Worm (Caenorhabditis elegans): ENCODE data around the gene irg-3.
A peak's percentile ranks its signal among the peaks of the same experiment; 100 is the strongest.
"Not testable (repeated sequence)": the region's sequence is repeated elsewhere in the genome, so short reads cannot be mapped to it uniquely, and the experiment has no call there.

Gene irg-3

DNA sequence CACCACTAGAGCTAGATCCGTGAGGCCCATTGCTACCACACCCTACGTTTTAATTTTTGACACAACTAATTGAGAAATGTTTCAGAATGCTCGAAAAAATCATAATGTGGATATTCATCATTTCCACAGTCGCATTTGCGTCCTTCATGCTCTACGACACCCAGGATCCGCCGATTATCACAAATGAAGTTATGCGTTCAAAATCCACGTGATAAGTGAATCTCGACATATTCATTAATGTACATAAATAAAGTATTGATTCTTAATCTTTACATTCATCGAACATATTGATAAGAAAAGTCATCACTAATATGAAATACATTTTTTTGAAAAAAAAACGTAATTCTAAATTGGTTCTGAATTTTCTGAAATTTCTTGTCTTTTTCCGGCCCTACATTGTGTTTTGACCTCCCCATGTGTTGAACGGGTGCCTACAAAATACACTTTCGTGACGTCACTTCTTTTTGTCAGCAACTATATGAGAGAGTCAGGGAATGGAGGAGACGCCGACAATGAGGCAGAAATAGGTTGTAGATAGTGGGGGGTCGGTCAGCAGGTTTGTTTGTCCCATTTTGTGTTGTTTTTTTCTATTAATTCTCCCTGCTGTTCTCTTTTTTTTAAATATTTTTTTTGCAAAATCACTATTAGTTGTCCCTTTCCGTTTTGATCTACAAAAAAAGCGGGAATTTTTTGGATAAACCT is 22.7 kb downstream of the irg-3 start, which contains the start of gene F53E10.1 (continued):
- no peak for TF ChIP-seq elt-3 (tag; optimal IDR thresholded peaks at IDR 0.05)
- peak; percentile 38 for TF ChIP-seq nfya-1 (tag; optimal IDR thresholded peaks at IDR 0.05; ENCODE audit: insufficient read depth)
- peak; percentile 7 for TF ChIP-seq jun-1 (tag; optimal IDR thresholded peaks at IDR 0.05)
- no peak for TF ChIP-seq ceh-9 (tag; optimal IDR thresholded peaks at IDR 0.05)
- TF ChIP-seq ztf-11 (tag; optimal IDR thresholded peaks at IDR 0.05): no peak
- no peak for TF ChIP-seq ZK546.5 (tag; optimal IDR thresholded peaks at IDR 0.05)
- no peak for TF ChIP-seq nhr-12 (tag; optimal IDR thresholded peaks at IDR 0.05)

DNA sequence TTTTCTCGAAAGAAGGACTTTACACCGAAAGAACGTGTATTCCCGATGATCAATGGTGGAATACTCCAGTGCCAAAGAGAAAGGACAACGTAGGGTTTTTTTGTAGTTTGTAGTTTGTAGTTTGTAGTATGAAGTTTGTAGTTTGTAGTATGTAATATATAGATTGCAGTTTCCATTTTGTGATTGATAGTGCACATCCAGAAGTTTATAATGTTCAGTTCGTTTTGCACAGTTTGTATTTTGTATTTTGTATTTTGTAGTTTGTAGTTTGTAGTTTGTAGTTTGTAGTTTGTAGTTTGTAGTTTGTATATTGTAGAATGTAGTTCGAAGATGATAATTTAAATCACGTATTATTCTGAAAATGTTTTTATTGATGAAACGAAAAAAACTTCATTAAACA is 25.1 kb downstream of the irg-3 start:
- TF ChIP-seq fkh-10 (GFP tag; optimal IDR thresholded peaks at IDR 0.05) (no peak), nhr-11 (tag; optimal IDR thresholded peaks at IDR 0.05) (no peak), unc-39 (tag; optimal IDR thresholded peaks at IDR 0.05) (no peak), nhr-28 (tag; optimal IDR thresholded peaks at IDR 0.05) (no peak), ceh-9 (tag; optimal IDR thresholded peaks at IDR 0.05) (no peak), fkh-2 (tag; optimal IDR thresholded peaks at IDR 0.05) (no peak), nhr-237 (tag; optimal IDR thresholded peaks at IDR 0.05) (no peak)

DNA sequence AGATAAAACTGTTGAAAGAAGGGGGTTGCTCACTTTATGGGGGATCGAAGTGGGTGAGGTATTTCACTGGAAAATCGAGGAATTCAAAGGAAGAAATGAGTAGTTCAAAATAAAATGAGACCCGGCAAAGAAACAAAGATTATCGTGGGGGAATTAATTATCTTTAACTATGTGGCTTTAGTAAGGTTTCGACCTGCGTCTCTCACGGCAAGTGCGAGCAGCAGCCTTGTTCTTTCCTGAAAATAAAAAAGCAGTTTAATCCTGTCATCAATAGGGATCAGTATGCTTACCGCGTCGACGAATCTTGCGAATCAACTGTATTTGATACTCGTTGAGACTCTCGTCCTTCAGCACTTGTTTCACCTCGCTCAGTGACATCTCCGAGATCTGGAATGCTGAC is 29.5 kb downstream of the irg-3 start, which contains the start of gene srh-271:
Gene srh-271 (minus strand): TSS at position 101 of the 400 bp plus-strand sequence.
- no peak for TF ChIP-seq ztf-11 (tag; optimal IDR thresholded peaks at IDR 0.05)
- no peak for TF ChIP-seq ceh-16 (tag; optimal IDR thresholded peaks at IDR 0.05)
- no peak for TF ChIP-seq pha-4 (tag; optimal IDR thresholded peaks at IDR 0.05)
- TF ChIP-seq skn-1 (tag; optimal IDR thresholded peaks at IDR 0.05): no peak
- no peak for TF ChIP-seq zag-1 (tag; optimal IDR thresholded peaks at IDR 0.05)
- no peak for TF ChIP-seq nhr-77 (tag; optimal IDR thresholded peaks at IDR 0.05)
- no peak for TF ChIP-seq aly-2 (tag; optimal IDR thresholded peaks at IDR 0.05)
- no peak for TF ChIP-seq ceh-82 (tag; optimal IDR thresholded peaks at IDR 0.05)

DNA sequence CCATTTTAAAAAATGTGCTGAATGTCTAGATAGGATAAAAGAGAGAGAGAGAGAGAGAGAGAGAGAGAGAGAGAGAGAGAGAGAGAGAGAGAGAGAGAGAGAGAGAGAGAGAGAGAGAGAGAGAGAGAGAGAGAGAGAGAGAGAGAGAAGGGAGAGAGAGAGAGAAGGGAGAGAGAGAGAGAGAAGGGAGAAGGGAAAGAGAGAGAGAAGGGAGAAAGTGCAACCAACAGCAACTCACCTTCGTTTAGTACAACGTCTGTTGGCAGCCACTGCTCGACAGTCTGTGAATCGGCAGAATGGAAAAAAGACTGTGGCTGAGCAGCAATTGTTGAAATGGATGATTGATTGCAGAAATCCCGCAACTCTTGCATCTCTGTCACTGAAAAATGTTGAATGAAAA is 31.4 kb downstream of the irg-3 start:
- TF ChIP-seq lin-15B (tag; optimal IDR thresholded peaks at IDR 0.05) (no peak), elt-3 (tag; optimal IDR thresholded peaks at IDR 0.05) (no peak), ztf-11 (tag; optimal IDR thresholded peaks at IDR 0.05) (no peak), daf-12 (tag; optimal IDR thresholded peaks at IDR 0.05) (no peak), skn-1 (tag; optimal IDR thresholded peaks at IDR 0.05) (no peak), fkh-2 (tag; optimal IDR thresholded peaks at IDR 0.05) (no peak), nhr-77 (tag; optimal IDR thresholded peaks at IDR 0.05) (no peak), lin-39 (tag; optimal IDR thresholded peaks at IDR 0.05) (no peak), fos-1 (tag; optimal IDR thresholded peaks at IDR 0.05) (no peak), ceh-9 (tag; optimal IDR thresholded peaks at IDR 0.05) (no peak)

DNA sequence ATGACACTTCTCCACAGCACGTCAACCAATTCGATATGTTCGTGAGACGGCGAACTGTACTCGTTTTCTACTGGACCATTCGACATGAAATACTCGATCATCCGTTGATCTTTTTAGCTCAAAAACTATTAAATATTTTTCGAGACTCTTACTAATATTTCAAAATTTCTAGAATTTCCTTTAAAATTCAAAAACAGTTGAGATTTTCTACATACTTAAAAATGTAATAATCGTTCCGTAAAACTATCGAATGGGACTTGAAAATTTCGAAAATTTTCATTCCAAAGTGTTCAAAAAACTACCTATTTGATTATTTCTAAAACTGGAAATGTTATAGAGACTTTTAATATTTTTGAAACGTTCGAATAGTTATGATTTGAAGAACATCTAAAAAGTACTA is 33.0 kb downstream of the irg-3 start, which contains the start of gene sknr-1:
Gene sknr-1 (minus strand): TSS at position 101 of the 400 bp plus-strand sequence.
- not testable (repeated sequence) for TF ChIP-seq ceh-28 (tag; optimal IDR thresholded peaks at IDR 0.05); nhr-76 (tag; optimal IDR thresholded peaks at IDR 0.05); nfya-1 (tag; optimal IDR thresholded peaks at IDR 0.05; ENCODE audit: insufficient read depth)

DNA sequence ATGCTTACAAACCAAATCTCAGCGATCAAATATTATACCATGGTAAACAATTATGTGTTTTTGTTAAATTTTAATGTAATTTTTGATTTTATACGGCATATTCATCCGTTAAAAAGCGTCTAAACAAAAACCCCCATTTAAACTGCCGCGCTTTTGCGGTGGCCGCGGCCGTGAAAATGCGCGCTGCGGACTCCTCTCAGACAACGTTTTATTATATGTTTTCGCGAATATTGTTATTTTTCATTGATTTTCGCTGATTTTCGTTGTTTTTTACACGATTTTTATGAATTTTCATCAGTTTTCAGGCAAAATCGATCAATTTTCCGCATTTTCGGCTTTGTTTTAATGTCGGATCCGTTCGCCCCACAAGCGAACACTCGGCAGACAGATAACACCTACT is 46.2 kb downstream of the irg-3 start, which contains the start of gene W02H5.19:
Gene W02H5.19 (plus strand): TSS at position 346 of the 400 bp plus-strand sequence.
- TF ChIP-seq mdl-1 (tag; optimal IDR thresholded peaks at IDR 0.05) (no peak), lin-39 (tag; optimal IDR thresholded peaks at IDR 0.05) (peak; percentile 57), nfya-1 (tag; optimal IDR thresholded peaks at IDR 0.05; ENCODE audit: insufficient read depth) (peak; percentile 77), elt-1 (tag; optimal IDR thresholded peaks at IDR 0.05) (no peak), fkh-10 (GFP tag; optimal IDR thresholded peaks at IDR 0.05) (no peak), nhr-43 (tag; optimal IDR thresholded peaks at IDR 0.05; ENCODE audit: poor library complexity, severe bottlenecking) (peak; percentile 93), nhr-28 (tag; optimal IDR thresholded peaks at IDR 0.05) (no peak), nhr-25 (tag; optimal IDR thresholded peaks at IDR 0.05) (peak; percentile 7), pha-4 (tag; optimal IDR thresholded peaks at IDR 0.05) (peak; percentile 69), nhr-237 (tag; optimal IDR thresholded peaks at IDR 0.05) (no peak), elt-3 (tag; optimal IDR thresholded peaks at IDR 0.05) (no peak), hmg-11 (tag; optimal IDR thresholded peaks at IDR 0.05) (peak; percentile 64), jun-1 (tag; optimal IDR thresholded peaks at IDR 0.05) (no peak), lsy-12 (tag; optimal IDR thresholded peaks at IDR 0.05) (peak; percentile 72), nhr-67 (tag; optimal IDR thresholded peaks at IDR 0.05) (no peak), daf-12 (tag; optimal IDR thresholded peaks at IDR 0.05) (no peak), sea-2 (GFP tag; optimal IDR thresholded peaks at IDR 0.05) (no peak), nhr-12 (tag; optimal IDR thresholded peaks at IDR 0.05) (no peak), ztf-4 (tag; optimal IDR thresholded peaks at IDR 0.05) (no peak), tbx-2 (tag; optimal IDR thresholded peaks at IDR 0.05) (no peak), nhr-11 (tag; optimal IDR thresholded peaks at IDR 0.05) (no peak), pqm-1 (tag; optimal IDR thresholded peaks at IDR 0.05) (peak; percentile 17), unc-39 (tag; optimal IDR thresholded peaks at IDR 0.05) (no peak), unc-62 (GFP tag; optimal IDR thresholded peaks at IDR 0.05) (no peak), ceh-28 (tag; optimal IDR thresholded peaks at IDR 0.05) (peak; percentile 6), mml-1 (tag; optimal IDR thresholded peaks at IDR 0.05) (no peak), nhr-76 (tag; optimal IDR thresholded peaks at IDR 0.05) (no peak), ztf-11 (tag; optimal IDR thresholded peaks at IDR 0.05) (no peak), nhr-77 (tag; optimal IDR thresholded peaks at IDR 0.05) (peak; percentile 51), ZK546.5 (tag; optimal IDR thresholded peaks at IDR 0.05) (no peak)

All from whole organism, L3 larva.